Worm (Caenorhabditis elegans) whole organism, early embryonic: ENCODE measurements around the gene ZC178.2.

Experiments used
- B0310.2 ChIP-seq: sonication (generic microtip); optimal IDR thresholded peaks from 2 replicates; lab custom pipeline; 2016; ENCODE audit warnings: mild to moderate bottlenecking, missing genetic modification characterization, missing compliant biosample characterization
- F13C5.2 ChIP-seq: sonication (generic microtip); optimal IDR thresholded peaks from 2 replicates; lab custom pipeline; 2017; ENCODE audit warnings: mild to moderate bottlenecking, missing genetic modification characterization, inconsistent platforms, missing compliant biosample characterization
- aly-1 ChIP-seq: sonication (generic microtip); optimal IDR thresholded peaks from 2 replicates; lab custom pipeline; 2016; ENCODE audit warnings: missing genetic modification characterization, missing compliant biosample characterization
- ama-1 ChIP-seq: fragments of 150-350 bp; optimal IDR thresholded peaks from 2 replicates; lab custom pipeline; 2014
- ceh-13 ChIP-seq: fragments of 200-800 bp; sonication (Bioruptor generic); optimal IDR thresholded peaks from 2 replicates; lab custom pipeline; 2018; ENCODE audit warnings: mild to moderate bottlenecking, missing genetic modification characterization, missing compliant biosample characterization
- ceh-36 ChIP-seq: sonication (generic microtip); optimal IDR thresholded peaks from 2 replicates; lab custom pipeline; 2016; ENCODE audit warnings: missing genetic modification characterization, inconsistent platforms, missing compliant biosample characterization
- ets-7 ChIP-seq: sonication (generic microtip); optimal IDR thresholded peaks from 2 replicates; lab custom pipeline; 2016; ENCODE audit warnings: missing genotype, missing genetic modification characterization, missing compliant biosample characterization
- flt-1 ChIP-seq: fragments of 200-800 bp; sonication (Bioruptor generic); IDR thresholded peaks from 2 replicates; pipeline ENCODE4 v1.3.6; 2022; ENCODE audit warnings: missing genetic modification characterization, missing compliant biosample characterization
- hmbx-1 ChIP-seq: sonication (generic microtip); optimal IDR thresholded peaks from 2 replicates; lab custom pipeline; 2016; ENCODE audit warnings: mild to moderate bottlenecking, missing genetic modification characterization, missing compliant biosample characterization
- hmg-4 ChIP-seq: fragments of 200-800 bp; sonication (Bioruptor generic); optimal IDR thresholded peaks from 2 replicates; lab custom pipeline; 2018; ENCODE audit warnings: mild to moderate bottlenecking, missing genetic modification characterization, missing compliant biosample characterization
- hnd-1 ChIP-seq: sonication (generic microtip); optimal IDR thresholded peaks from 2 replicates; lab custom pipeline; 2016; ENCODE audit warnings: missing genetic modification characterization, missing compliant biosample characterization
- pes-1 ChIP-seq: fragments of 200-800 bp; sonication (Bioruptor generic); IDR thresholded peaks from 2 replicates; pipeline ENCODE4 v1.3.6; 2022; ENCODE audit warnings: missing genetic modification reagents, missing genetic modification characterization, missing compliant biosample characterization
- scrt-1 ChIP-seq: fragments of 200-800 bp; sonication (Bioruptor generic); IDR thresholded peaks from 2 replicates; pipeline ENCODE4 v1.3.6; 2022; ENCODE audit warnings: missing genetic modification characterization, missing compliant biosample characterization
- sea-1 ChIP-seq: fragments of 200-800 bp; sonication (Bioruptor generic); conservative IDR thresholded peaks from 2 replicates; pipeline ENCODE4 v1.3.6; 2022; ENCODE audit warnings: missing genetic modification characterization, missing compliant biosample characterization
- tbx-11 ChIP-seq: fragments of 200-800 bp; sonication (Bioruptor generic); IDR thresholded peaks from 2 replicates; pipeline ENCODE4 v1.3.6; 2022; ENCODE audit warnings: missing genetic modification characterization, missing compliant biosample characterization
- tbx-37 ChIP-seq: fragments of 200-800 bp; sonication (Bioruptor generic); conservative IDR thresholded peaks from 2 replicates; pipeline ENCODE4 v1.3.6; 2022; ENCODE audit warnings: missing genetic modification reagents, missing genetic modification characterization, missing compliant biosample characterization
- tra-4 ChIP-seq: sonication (generic microtip); optimal IDR thresholded peaks from 2 replicates; lab custom pipeline; 2017; ENCODE audit warnings: missing genetic modification characterization, missing compliant biosample characterization

Gene ZC178.2

DNA sequence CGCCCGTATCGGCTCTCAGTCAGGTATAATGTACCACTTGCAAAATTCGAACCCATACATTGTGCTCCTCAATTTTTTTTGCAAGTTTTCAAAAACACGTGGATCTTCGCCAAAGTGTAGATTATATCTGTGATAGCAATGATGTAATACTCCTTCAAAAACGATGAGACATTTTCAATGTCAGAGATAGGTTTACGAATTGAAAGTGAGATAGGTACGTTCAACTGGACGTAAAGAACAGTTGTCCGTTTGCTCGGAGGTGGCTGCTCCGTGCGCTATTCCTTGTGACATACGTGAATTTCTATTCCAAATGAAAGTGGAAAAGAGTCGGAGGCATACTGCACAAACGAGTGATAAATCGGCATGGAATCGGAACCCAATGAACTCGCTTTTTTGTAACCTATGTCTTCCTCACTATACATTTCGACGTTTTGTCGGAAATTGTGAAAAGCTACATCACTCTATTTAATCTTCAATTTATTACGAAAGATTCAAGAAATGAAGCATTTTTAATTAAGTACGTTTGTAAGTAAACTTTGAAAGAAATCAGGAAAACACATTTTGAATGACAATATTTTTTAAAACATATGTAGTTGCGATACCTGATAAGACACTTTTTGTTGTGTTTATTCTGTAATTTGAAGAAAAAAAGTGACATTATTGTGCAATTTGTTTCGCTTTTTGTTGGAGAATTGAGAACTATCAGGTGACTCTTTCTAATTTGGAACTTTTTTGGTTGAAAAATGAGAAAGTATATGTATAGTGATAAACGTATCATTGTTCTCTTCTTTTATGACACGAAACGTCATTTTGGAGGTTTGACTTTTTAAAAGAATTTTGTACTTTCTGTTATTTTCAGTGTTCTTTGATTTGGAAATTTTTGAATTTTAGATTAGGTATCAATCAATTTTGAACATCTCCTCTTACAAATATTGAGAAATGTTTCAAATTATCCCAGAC lies 57.1 kb downstream of the ZC178.2 start:
- TF ChIP-seq ets-7 (tag; lab: Kevin White, UChicago) = no peak
- TF ChIP-seq ceh-36 (tag; lab: Kevin White, UChicago) = no peak
- no peak for TF ChIP-seq hmg-4 (GFP tag; lab: Kevin White, UChicago)
- no peak for TF ChIP-seq sea-1 (GFP tag; lab: Robert Waterston, UW)
- TF ChIP-seq hnd-1 = no peak
- TF ChIP-seq ama-1 (lab: Kevin White, UChicago) = no peak
- no peak for TF ChIP-seq tra-4 (tag; lab: Kevin White, UChicago)
- no peak for TF ChIP-seq pes-1 (GFP tag; lab: Robert Waterston, UW)

DNA sequence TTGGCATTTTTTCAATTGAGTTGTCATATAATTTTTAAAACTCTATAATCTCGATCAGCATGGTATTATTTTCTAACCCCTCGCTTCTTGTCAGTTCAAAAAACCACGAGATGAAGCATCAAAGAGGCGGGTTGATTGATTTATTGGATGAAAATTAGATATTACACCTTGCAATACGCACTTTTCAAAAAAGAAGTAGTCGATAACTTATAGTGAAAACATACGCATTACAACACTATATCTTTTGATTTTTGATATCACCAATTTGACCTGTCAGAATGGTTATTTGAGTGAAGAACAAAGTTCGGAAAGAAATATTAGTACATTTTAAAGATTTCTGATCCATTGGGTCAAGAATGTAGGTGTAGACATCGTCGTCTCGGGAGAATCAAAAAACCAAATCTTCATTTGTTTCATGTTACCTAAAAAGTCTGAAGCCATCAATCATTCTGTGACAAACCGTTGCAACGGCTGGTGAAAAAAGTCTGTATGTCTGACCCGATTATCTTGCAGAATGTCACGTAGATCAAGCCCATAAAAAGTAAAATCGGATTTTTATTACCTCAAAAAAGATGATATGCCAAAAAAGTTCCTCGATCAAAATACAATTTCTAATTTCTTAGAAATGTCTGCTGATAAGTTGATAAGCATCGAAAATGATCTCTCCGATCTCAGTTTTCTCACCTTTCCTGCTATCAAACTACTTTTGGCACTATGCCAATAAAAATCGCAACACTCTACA lies 58.6 kb downstream of the ZC178.2 start:
- TF ChIP-seq pes-1 (GFP tag; lab: Robert Waterston, UW) (no peak), ceh-36 (tag; lab: Kevin White, UChicago) (no peak), sea-1 (GFP tag; lab: Robert Waterston, UW) (no peak), ets-7 (tag; lab: Kevin White, UChicago) (no peak), hmg-4 (GFP tag; lab: Kevin White, UChicago) (no peak), flt-1 (GFP tag; lab: Robert Waterston, UW) (no peak), aly-1 (tag; lab: Kevin White, UChicago) (no peak), tra-4 (tag; lab: Kevin White, UChicago) (no peak), scrt-1 (GFP tag; lab: Robert Waterston, UW) (no peak), tbx-37 (GFP tag; lab: Robert Waterston, UW) (no peak), hnd-1 (no peak), F13C5.2 (tag; lab: Kevin White, UChicago) (no peak), ceh-13 (GFP tag; lab: Kevin White, UChicago) (no peak), B0310.2 (no peak), ama-1 (lab: Kevin White, UChicago) (no peak), tbx-11 (GFP tag; lab: Robert Waterston, UW) (no peak)

DNA sequence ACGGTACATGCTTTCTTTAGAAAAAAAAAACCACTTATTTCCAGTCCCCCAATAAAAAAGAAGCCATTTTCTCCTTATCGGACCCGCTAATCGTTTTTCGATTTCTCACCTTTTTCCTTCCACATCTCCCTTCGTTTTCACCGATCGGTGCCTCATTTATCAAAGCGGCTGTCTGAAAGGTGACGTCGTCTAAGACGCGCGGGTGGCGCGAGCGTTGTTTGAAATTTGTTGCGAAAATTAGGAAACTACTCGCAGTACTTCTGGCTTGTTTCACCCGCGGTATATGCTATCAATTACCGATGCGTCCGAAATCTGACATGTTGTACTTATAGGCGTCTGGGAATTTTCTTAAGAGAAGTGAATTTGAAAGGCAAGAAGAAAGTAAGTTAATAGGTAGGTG lies 59.6 kb downstream of the ZC178.2 start:
- no peak for TF ChIP-seq pes-1 (GFP tag; lab: Robert Waterston, UW)

DNA sequence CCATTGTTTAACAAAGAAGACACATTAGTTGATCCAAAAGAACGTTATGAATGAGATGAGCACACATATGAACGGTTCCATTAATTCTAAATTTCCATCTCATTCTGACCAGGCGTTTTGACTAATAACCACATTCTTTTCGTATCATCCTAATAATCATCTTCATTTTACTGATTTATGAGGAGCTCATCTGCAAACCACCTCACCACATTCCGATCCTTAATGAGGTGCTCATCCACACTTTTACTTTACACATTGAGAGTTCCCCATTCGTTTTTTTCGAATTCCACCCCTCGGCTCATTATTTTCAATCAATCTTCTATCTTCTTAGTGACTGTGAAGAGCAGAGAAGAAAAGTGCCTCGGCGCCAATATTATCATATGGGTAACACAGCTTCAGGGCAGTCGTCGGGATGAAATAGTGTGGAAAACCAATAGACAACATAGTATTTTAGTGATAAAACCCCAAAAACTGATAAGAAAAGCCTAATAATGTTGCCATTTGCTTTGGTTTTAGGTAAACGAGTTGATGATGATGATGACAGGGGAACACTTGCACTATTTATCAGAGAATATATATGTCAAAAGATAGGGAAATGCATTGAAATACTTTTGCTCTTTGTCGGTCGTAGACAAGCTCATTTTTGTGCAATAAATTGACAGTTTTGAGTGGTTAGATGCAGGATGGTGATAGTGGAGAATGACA lies 60.7 kb downstream of the ZC178.2 start:
- no peak for TF ChIP-seq ceh-13 (GFP tag; lab: Kevin White, UChicago)
- no peak for TF ChIP-seq tbx-11 (GFP tag; lab: Robert Waterston, UW)
- no peak for TF ChIP-seq ceh-36 (tag; lab: Kevin White, UChicago)
- no peak for TF ChIP-seq hmbx-1 (tag; lab: Kevin White, UChicago)
- TF ChIP-seq scrt-1 (GFP tag; lab: Robert Waterston, UW) = no peak
- TF ChIP-seq F13C5.2 (tag; lab: Kevin White, UChicago) = no peak
- no peak for TF ChIP-seq tbx-37 (GFP tag; lab: Robert Waterston, UW)
- TF ChIP-seq tra-4 (tag; lab: Kevin White, UChicago) = no peak
- TF ChIP-seq sea-1 (GFP tag; lab: Robert Waterston, UW) = no peak
- no peak for TF ChIP-seq flt-1 (GFP tag; lab: Robert Waterston, UW)
- TF ChIP-seq pes-1 (GFP tag; lab: Robert Waterston, UW) = no peak
- no peak for TF ChIP-seq B0310.2
- TF ChIP-seq hmg-4 (GFP tag; lab: Kevin White, UChicago) = no peak
- TF ChIP-seq aly-1 (tag; lab: Kevin White, UChicago) = no peak
- TF ChIP-seq ets-7 (tag; lab: Kevin White, UChicago) = no peak
- TF ChIP-seq hnd-1 = no peak
- TF ChIP-seq ama-1 (lab: Kevin White, UChicago) = no peak

DNA sequence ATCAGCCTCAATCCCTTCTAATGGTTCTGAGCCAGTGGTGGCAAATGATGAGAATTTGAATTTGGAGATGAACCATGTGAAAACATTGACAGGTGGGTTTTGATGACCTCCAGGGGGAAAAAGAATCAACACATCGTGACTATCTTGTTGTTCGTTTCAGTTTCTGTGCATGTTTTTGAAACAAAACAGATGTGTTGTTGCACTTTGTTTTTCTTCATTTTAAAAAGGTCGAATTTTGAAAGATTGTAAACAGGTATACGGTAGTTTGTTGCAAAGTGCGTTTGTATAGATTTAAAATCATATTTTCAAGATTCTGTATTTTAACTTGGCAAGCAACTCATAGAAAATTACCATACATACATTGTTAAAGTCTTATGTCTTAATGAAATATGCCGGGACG lies 61.4 kb downstream of the ZC178.2 start:
- no peak for TF ChIP-seq B0310.2
- no peak for TF ChIP-seq scrt-1 (GFP tag; lab: Robert Waterston, UW)
- TF ChIP-seq tra-4 (tag; lab: Kevin White, UChicago) = no peak
- no peak for TF ChIP-seq flt-1 (GFP tag; lab: Robert Waterston, UW)
- no peak for TF ChIP-seq sea-1 (GFP tag; lab: Robert Waterston, UW)
- TF ChIP-seq pes-1 (GFP tag; lab: Robert Waterston, UW) = no peak
- TF ChIP-seq ets-7 (tag; lab: Kevin White, UChicago) = no peak
- no peak for TF ChIP-seq F13C5.2 (tag; lab: Kevin White, UChicago)
- no peak for TF ChIP-seq ceh-36 (tag; lab: Kevin White, UChicago)
- no peak for TF ChIP-seq hmbx-1 (tag; lab: Kevin White, UChicago)
- TF ChIP-seq ceh-13 (GFP tag; lab: Kevin White, UChicago) = no peak
- no peak for TF ChIP-seq ama-1 (lab: Kevin White, UChicago)
- TF ChIP-seq hnd-1 = no peak
- TF ChIP-seq hmg-4 (GFP tag; lab: Kevin White, UChicago) = no peak
- no peak for TF ChIP-seq aly-1 (tag; lab: Kevin White, UChicago)
- no peak for TF ChIP-seq tbx-37 (GFP tag; lab: Robert Waterston, UW)
- TF ChIP-seq tbx-11 (GFP tag; lab: Robert Waterston, UW) = no peak
